Worm (Caenorhabditis elegans): ENCODE data around the gene R09E10.13.

- TF ChIP-seq pax-1 (tag; optimal IDR thresholded peaks at IDR 0.05) (no peak), sdc-2 (tag; optimal IDR thresholded peaks at IDR 0.05) (no peak), ceh-34 (tag; optimal IDR thresholded peaks at IDR 0.05) (no peak), ahr-1 (tag; optimal IDR thresholded peaks at IDR 0.05) (no peak), eyg-1 (tag; optimal IDR thresholded peaks at IDR 0.05) (no peak), nhr-11 (tag; optimal IDR thresholded peaks at IDR 0.05) (no peak), dve-1 (tag; optimal IDR thresholded peaks at IDR 0.05) (no peak), pag-3 (tag; optimal IDR thresholded peaks at IDR 0.05; ENCODE audit: borderline replicate concordance) (no peak), ttx-3 (tag; optimal IDR thresholded peaks at IDR 0.05) (no peak), elt-2 (tag; optimal IDR thresholded peaks at IDR 0.05) (no peak), C38D4.7 (GFP tag; optimal IDR thresholded peaks at IDR 0.05) (no peak)
These were observed 19.9 kb downstream of the R09E10.13 start for ce11 chrIV:10275050-10275449.
